Worm (Caenorhabditis elegans): ENCODE data around the gene C05B5.8.

DNA sequence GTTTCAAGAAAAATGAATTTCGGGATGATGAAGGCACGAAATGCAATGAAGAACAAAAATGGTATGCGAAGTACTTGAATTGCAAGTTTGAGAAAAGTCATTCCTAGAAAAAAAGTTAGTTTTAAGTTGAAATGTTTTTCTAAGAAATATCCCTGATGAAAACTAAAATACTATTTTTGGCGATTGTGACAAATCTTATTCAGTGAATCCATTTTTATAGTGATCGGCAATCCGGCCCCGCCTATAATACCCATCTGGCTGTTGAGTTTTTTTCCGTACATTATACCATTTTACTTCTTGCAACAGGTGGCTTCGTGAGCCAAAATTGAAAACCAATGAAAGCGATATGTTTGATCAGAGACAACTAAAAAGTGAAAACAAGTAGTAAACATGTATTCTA is 7.3 kb downstream of the C05B5.8 start, which contains the start of gene C05B5.17:
- TF ChIP-seq snpc-4 (tag; optimal IDR thresholded peaks at IDR 0.05) (no peak), ztf-11 (tag; optimal IDR thresholded peaks at IDR 0.05) (no peak), zag-1 (tag; optimal IDR thresholded peaks at IDR 0.05) (no peak), ama-1 (optimal IDR thresholded peaks at IDR 0.05) (no peak), nhr-12 (tag; optimal IDR thresholded peaks at IDR 0.05) (no peak), ceh-82 (tag; optimal IDR thresholded peaks at IDR 0.05) (no peak), fkh-2 (tag; optimal IDR thresholded peaks at IDR 0.05) (no peak), ZK546.5 (tag; optimal IDR thresholded peaks at IDR 0.05) (no peak), nhr-28 (tag; optimal IDR thresholded peaks at IDR 0.05) (no peak), unc-62 (GFP tag; optimal IDR thresholded peaks at IDR 0.05) (no peak), nhr-77 (tag; optimal IDR thresholded peaks at IDR 0.05) (no peak)
